Fruit fly (Drosophila melanogaster): ENCODE measurements around the gene Jon66Ci.

- TF ChIP-seq pad (GFP tag; optimal IDR thresholded peaks at IDR 0.05) = no peak
- no peak for TF ChIP-seq CG12768 (GFP tag; optimal IDR thresholded peaks at IDR 0.05)
- TF ChIP-seq Clk (GFP tag; optimal IDR thresholded peaks at IDR 0.05) = no peak
- no peak for TF ChIP-seq bab1 (GFP tag; optimal IDR thresholded peaks at IDR 0.05)
- no peak for TF ChIP-seq kay (GFP tag; ENCODE audit: borderline replicate concordance)
Measured at dm6 chr3L:8421808-8422586, 30.7 kb downstream of the Jon66Ci start, which contains the start of gene CG32354.
